Worm (Caenorhabditis elegans) whole organism, young adult: ENCODE data around the gene hid-1.
A peak's percentile ranks its signal among the peaks of the same experiment; 100 is the strongest.

ENCODE experiments used
- C17E4.6 ChIP-seq: fragments of 200-800 bp; sonication (Bioruptor generic); IDR thresholded peaks from 2 replicates; pipeline ENCODE4 v1.3.6; 2022; ENCODE audit warnings: missing genetic modification reagents, missing genetic modification characterization, missing compliant biosample characterization
- F10E7.11 ChIP-seq: sonication (generic microtip); optimal IDR thresholded peaks from 2 replicates; lab custom pipeline; 2017; ENCODE audit warnings: mild to moderate bottlenecking, missing genetic modification characterization, moderate library complexity, missing compliant biosample characterization
- F33H1.4 ChIP-seq: fragments of 200-800 bp; sonication (Bioruptor generic); IDR thresholded peaks from 2 replicates; pipeline ENCODE4 v1.3.6; 2022; ENCODE audit warnings: missing genetic modification reagents, missing genetic modification characterization, missing compliant biosample characterization
- F37B4.10 ChIP-seq: fragments of 200-800 bp; sonication (Bioruptor generic); IDR thresholded peaks from 2 replicates; pipeline ENCODE4 v1.3.6; 2022; ENCODE audit warnings: missing genetic modification characterization, missing compliant biosample characterization
- F39B2.1 ChIP-seq: fragments of 200-800 bp; sonication (Bioruptor generic); IDR thresholded peaks from 2 replicates; pipeline ENCODE4 v1.3.6; 2022; ENCODE audit warnings: missing genetic modification reagents, missing genetic modification characterization, missing compliant biosample characterization
- F57C9.4 ChIP-seq: sonication (generic microtip); optimal IDR thresholded peaks from 2 replicates; lab custom pipeline; 2017; ENCODE audit warnings: mild to moderate bottlenecking, missing genetic modification characterization, missing compliant biosample characterization
- T07F8.4 ChIP-seq: sonication (generic microtip); optimal IDR thresholded peaks from 2 replicates; lab custom pipeline; 2016; ENCODE audit warnings: mild to moderate bottlenecking, missing genetic modification characterization, moderate library complexity, missing compliant biosample characterization
- T26A5.8 ChIP-seq: sonication (generic microtip); optimal IDR thresholded peaks from 2 replicates; lab custom pipeline; 2016; ENCODE audit warnings: missing genetic modification characterization, missing compliant biosample characterization
- Y53G8AR.9 ChIP-seq: fragments of 200-800 bp; sonication (Bioruptor generic); conservative IDR thresholded peaks from 2 replicates; pipeline ENCODE4 v1.3.6; 2022; ENCODE audit warnings: missing genetic modification reagents, missing genetic modification characterization, missing compliant biosample characterization
- Y56A3A.18 ChIP-seq: fragments of 200-800 bp; sonication (Bioruptor generic); IDR thresholded peaks from 2 replicates; pipeline ENCODE4 v1.3.6; 2022; ENCODE audit warnings: missing genetic modification reagents, missing genetic modification characterization, missing compliant biosample characterization
- Y95B8A.8 ChIP-seq: fragments of 200-800 bp; sonication (Bioruptor generic); IDR thresholded peaks from 2 replicates; pipeline ENCODE4 v1.3.6; 2022; ENCODE audit warnings: missing genetic modification reagents, missing genetic modification characterization, missing compliant biosample characterization
- athp-1 ChIP-seq: sonication (generic microtip); optimal IDR thresholded peaks from 2 replicates; lab custom pipeline; 2017; ENCODE audit warnings: mild to moderate bottlenecking, missing genetic modification characterization, missing compliant biosample characterization
- attf-3 ChIP-seq: fragments of 200-800 bp; sonication (Bioruptor generic); conservative IDR thresholded peaks from 2 replicates; pipeline ENCODE4 v1.3.6; 2022; ENCODE audit warnings: missing genetic modification reagents, missing genetic modification characterization, missing compliant biosample characterization
- attf-5 ChIP-seq: fragments of 200-800 bp; sonication (Bioruptor generic); optimal IDR thresholded peaks from 2 replicates; lab custom pipeline; 2018; ENCODE audit warnings: mild to moderate bottlenecking, missing genetic modification characterization, missing compliant biosample characterization
- cebp-1 ChIP-seq, 2 experiments: fragments of 200-800 bp in 1 of 2; sonication (Bioruptor generic) in 1 of 2; sonication (generic microtip) in 1 of 2; IDR thresholded peaks in 1 of 2; optimal IDR thresholded peaks in 1 of 2; 2 replicates each; pipeline versions ENCODE4 v1.3.6 to Lab custom; 2017 to 2022; ENCODE audit warnings: missing compliant biosample characterization in 2 of 2, missing genetic modification characterization in 2 of 2, mild to moderate bottlenecking in 1 of 2, missing genetic modification reagents in 1 of 2, moderate library complexity in 1 of 2
- cebp-2 ChIP-seq: fragments of 200-800 bp; sonication (Bioruptor generic); IDR thresholded peaks from 2 replicates; pipeline ENCODE4 v1.3.6; 2022; ENCODE audit warnings: missing genetic modification characterization, missing compliant biosample characterization
- ceh-27 ChIP-seq: fragments of 200-800 bp; sonication (Bioruptor generic); optimal IDR thresholded peaks from 2 replicates; lab custom pipeline; 2018; ENCODE audit warnings: mild to moderate bottlenecking, missing genetic modification characterization, moderate library complexity, missing compliant biosample characterization
- chd-7 ChIP-seq: sonication (generic microtip); optimal IDR thresholded peaks from 2 replicates; lab custom pipeline; 2016; ENCODE audit warnings: mild to moderate bottlenecking, missing genetic modification characterization, moderate library complexity, missing compliant biosample characterization
- die-1 ChIP-seq: sonication (generic microtip); optimal IDR thresholded peaks from 2 replicates; lab custom pipeline; 2016; ENCODE audit warnings: missing genotype, mild to moderate bottlenecking, missing genetic modification characterization, missing compliant biosample characterization
- dpff-1 ChIP-seq: sonication (generic microtip); optimal IDR thresholded peaks from 2 replicates; lab custom pipeline; 2017; ENCODE audit warnings: mild to moderate bottlenecking, missing genetic modification characterization, missing compliant biosample characterization
- dpl-1 ChIP-seq: fragments of 150-350 bp; optimal IDR thresholded peaks from 2 replicates; lab custom pipeline; 2014; ENCODE audit warnings: missing biosample characterization, missing genetic modification reagents, missing genetic modification characterization
- egl-44 ChIP-seq: fragments of 200-800 bp; sonication (Bioruptor generic); IDR thresholded peaks from 2 replicates; pipeline ENCODE4 v1.3.6; 2022; ENCODE audit warnings: missing genetic modification reagents, missing genetic modification characterization, missing compliant biosample characterization
- him-1 ChIP-seq: sonication (generic microtip); optimal IDR thresholded peaks from 2 replicates; lab custom pipeline; 2016; ENCODE audit warnings: missing genotype, missing genetic modification reagents, missing genetic modification characterization, missing compliant biosample characterization
- hlh-26 ChIP-seq: fragments of 200-800 bp; sonication (Bioruptor generic); conservative IDR thresholded peaks from 2 replicates; pipeline ENCODE4 v1.3.6; 2022; ENCODE audit warnings: missing genetic modification reagents, missing genetic modification characterization, missing compliant biosample characterization
- hsf-1 ChIP-seq: fragments of 200-800 bp; sonication (Bioruptor generic); IDR thresholded peaks from 2 replicates; pipeline ENCODE4 v1.3.6; 2022; ENCODE audit warnings: missing genetic modification reagents, missing genetic modification characterization, missing compliant biosample characterization
- lin-26 ChIP-seq: fragments of 200-800 bp; sonication (Bioruptor generic); IDR thresholded peaks from 2 replicates; pipeline ENCODE4 v1.3.6; 2022; ENCODE audit warnings: missing genetic modification reagents, missing genetic modification characterization, missing compliant biosample characterization
- lin-54 ChIP-seq: fragments of 200-800 bp; sonication (Bioruptor generic); optimal IDR thresholded peaks from 2 replicates; lab custom pipeline; 2018; ENCODE audit warnings: mild to moderate bottlenecking, missing genetic modification characterization, missing compliant biosample characterization
- lsy-27 ChIP-seq: sonication (generic microtip); optimal IDR thresholded peaks from 2 replicates; lab custom pipeline; 2017; ENCODE audit warnings: missing genetic modification characterization, mild to moderate bottlenecking, missing compliant biosample characterization, antibody characterized with exemption, missing genotype, borderline replicate concordance; ENCODE audit not compliant: insufficient read depth
- madf-3 ChIP-seq: fragments of 200-800 bp; sonication (Bioruptor generic); IDR thresholded peaks from 2 replicates; pipeline ENCODE4 v1.3.6; 2022; ENCODE audit warnings: missing genetic modification reagents, missing genetic modification characterization, missing compliant biosample characterization
- mel-28 ChIP-seq: sonication (generic microtip); optimal IDR thresholded peaks from 2 replicates; lab custom pipeline; 2016; ENCODE audit warnings: borderline replicate concordance, mild to moderate bottlenecking, missing genetic modification characterization, missing compliant biosample characterization
- mes-4 ChIP-seq: sonication (generic microtip); optimal IDR thresholded peaks from 2 replicates; lab custom pipeline; 2016; ENCODE audit warnings: missing genotype, missing genetic modification characterization, missing compliant biosample characterization
- nhr-120 ChIP-seq: fragments of 200-800 bp; sonication (Bioruptor generic); IDR thresholded peaks from 2 replicates; pipeline ENCODE4 v1.3.6; 2022; ENCODE audit warnings: missing genetic modification characterization, missing compliant biosample characterization
- nhr-27 ChIP-seq: fragments of 200-800 bp; sonication (Bioruptor generic); optimal IDR thresholded peaks from 2 replicates; lab custom pipeline; 2018; ENCODE audit warnings: mild to moderate bottlenecking, missing genetic modification characterization, moderate library complexity, missing compliant biosample characterization
- pha-4 ChIP-seq: fragments of 150-350 bp; sonication (generic microtip); optimal IDR thresholded peaks from 2 replicates; lab custom pipeline; 2014; ENCODE audit warnings: missing biosample characterization, missing genetic modification reagents, missing genetic modification characterization
- rec-8 ChIP-seq, 2 experiments: sonication (generic microtip); optimal IDR thresholded peaks; 2 replicates each; lab custom pipeline; 2016; ENCODE audit warnings: mild to moderate bottlenecking in 2 of 2, missing genetic modification characterization in 2 of 2, missing genetic modification reagents in 2 of 2, missing genotype in 2 of 2, missing biosample characterization in 1 of 2, missing compliant biosample characterization in 1 of 2, moderate library complexity in 1 of 2
- sdz-38 ChIP-seq: sonication (generic microtip); optimal IDR thresholded peaks from 2 replicates; lab custom pipeline; 2016; ENCODE audit warnings: missing genotype, missing genetic modification characterization, missing compliant biosample characterization
- sea-2 ChIP-seq: fragments of 200-800 bp; sonication (Bioruptor generic); IDR thresholded peaks from 2 replicates; pipeline ENCODE4 v1.3.6; 2022; ENCODE audit warnings: missing genetic modification characterization, missing compliant biosample characterization
- snpc-1.1 ChIP-seq: sonication (generic microtip); optimal IDR thresholded peaks from 2 replicates; lab custom pipeline; 2017; ENCODE audit warnings: missing genetic modification characterization, mild to moderate bottlenecking, missing compliant biosample characterization, antibody characterized with exemption, moderate library complexity, missing genotype, missing genetic modification reagents; ENCODE audit not compliant: insufficient read depth
- snpc-3.4 ChIP-seq: sonication (generic microtip); optimal IDR thresholded peaks from 2 replicates; lab custom pipeline; 2017; ENCODE audit warnings: missing genetic modification characterization, mild to moderate bottlenecking, missing compliant biosample characterization, antibody characterized with exemption, moderate library complexity, missing genotype, missing genetic modification reagents
- snpc-4 ChIP-seq, 5 experiments: fragments of 150-350 bp in 1 of 5; sonication (generic microtip) in 4 of 5; optimal IDR thresholded peaks; 2 replicates each; lab custom pipeline; 2014 to 2018; ENCODE audit warnings: missing genetic modification characterization in 5 of 5, missing biosample characterization in 3 of 5, antibody characterized with exemption in 2 of 5, mild to moderate bottlenecking in 2 of 5, missing compliant biosample characterization in 2 of 5, missing genotype in 2 of 5, moderate library complexity in 2 of 5, missing genetic modification reagents in 1 of 5
- somi-1 ChIP-seq: fragments of 200-800 bp; sonication (Bioruptor generic); optimal IDR thresholded peaks from 2 replicates; lab custom pipeline; 2018; ENCODE audit warnings: mild to moderate bottlenecking, missing genetic modification characterization, missing compliant biosample characterization
- unc-130 ChIP-seq: sonication (generic microtip); optimal IDR thresholded peaks from 2 replicates; lab custom pipeline; 2016; ENCODE audit warnings: missing genetic modification reagents, missing genetic modification characterization, missing compliant biosample characterization
- zfh-2 ChIP-seq: fragments of 200-800 bp; sonication (Bioruptor generic); conservative IDR thresholded peaks from 2 replicates; pipeline ENCODE4 v1.3.6; 2022; ENCODE audit warnings: missing genetic modification reagents, missing genetic modification characterization, missing compliant biosample characterization
- ztf-26 ChIP-seq: sonication (generic microtip); optimal IDR thresholded peaks from 2 replicates; lab custom pipeline; 2017; ENCODE audit warnings: missing genetic modification characterization, missing compliant biosample characterization
- ztf-3 ChIP-seq: fragments of 200-800 bp; sonication (Bioruptor generic); optimal IDR thresholded peaks from 2 replicates; lab custom pipeline; 2018; ENCODE audit warnings: mild to moderate bottlenecking, missing genetic modification characterization, missing compliant biosample characterization

hid-1 gene

ce11 chrX:2493586-2494175, 4.8 kb downstream of the hid-1 start:
- no peak for TF ChIP-seq dpff-1 (tag; lab: Kevin White, UChicago)
- TF ChIP-seq cebp-1 (GFP tag; IDR thresholded peaks at IDR 0.05; lab: Robert Waterston, UW), result 0 out of 2 replicates have a peak, but pooled peaks have one; percentile 32
- peak; percentile 86 for TF ChIP-seq cebp-1 (tag; optimal IDR thresholded peaks at IDR 0.05; lab: Kevin White, UChicago)
- no peak for TF ChIP-seq F57C9.4 (tag; lab: Kevin White, UChicago)
- TF ChIP-seq F37B4.10 (GFP tag; lab: Robert Waterston, UW), result no peak
- no peak for TF ChIP-seq ceh-27
- TF ChIP-seq rec-8 (tag; optimal IDR thresholded peaks at IDR 0.05; lab: Kevin White, UChicago), result no peak
- no peak for TF ChIP-seq attf-5
- no peak for TF ChIP-seq pha-4 (tag; lab: Kevin White, UChicago)
- TF ChIP-seq Y95B8A.8, result no peak
- TF ChIP-seq egl-44 (GFP tag; lab: Robert Waterston, UW), result no peak
- 0 out of 2 replicates have a peak, but pooled peaks have one; percentile 67 for TF ChIP-seq cebp-2 (GFP tag; lab: Robert Waterston, UW)
- TF ChIP-seq lsy-27, result no peak
- TF ChIP-seq T07F8.4 (tag; lab: Kevin White, UChicago), result no peak
- no peak for TF ChIP-seq dpl-1
- no peak for TF ChIP-seq Y56A3A.18 (GFP tag; lab: Robert Waterston, UW)
- TF ChIP-seq attf-3 (GFP tag; lab: Robert Waterston, UW), result no peak
- no peak for TF ChIP-seq mel-28 (tag; lab: Kevin White, UChicago)
- TF ChIP-seq him-1 (tag; lab: Kevin White, UChicago), result no peak
- TF ChIP-seq die-1 (tag; lab: Kevin White, UChicago), result no peak
- TF ChIP-seq T26A5.8 (tag; lab: Kevin White, UChicago), result no peak
- TF ChIP-seq zfh-2 (GFP tag; lab: Robert Waterston, UW), result peak; percentile 64
- no peak for TF ChIP-seq snpc-4 (GFP tag; optimal IDR thresholded peaks at IDR 0.05; lab: Kevin White, UChicago)
- TF ChIP-seq snpc-4 (tag; optimal IDR thresholded peaks at IDR 0.05; lab: Kevin White, UChicago), result peak in 2 of 4 experiments; percentile 58 to 72
- TF ChIP-seq chd-7, result no peak
- TF ChIP-seq sdz-38, result no peak
- no peak for TF ChIP-seq mes-4 (tag; lab: Kevin White, UChicago)
- TF ChIP-seq C17E4.6 (GFP tag; lab: Robert Waterston, UW), result no peak
- TF ChIP-seq madf-3 (GFP tag; lab: Robert Waterston, UW), result no peak
- peak; percentile 10 for TF ChIP-seq snpc-1.1 (tag; lab: Kevin White, UChicago)

ce11 chrX:2494296-2494695, 5.4 kb downstream of the hid-1 start:
- TF ChIP-seq sea-2 (GFP tag; lab: Robert Waterston, UW), result no peak
- no peak for TF ChIP-seq unc-130 (GFP tag; lab: Kevin White, UChicago)
- no peak for TF ChIP-seq lin-26 (GFP tag; lab: Robert Waterston, UW)
- no peak for TF ChIP-seq F39B2.1 (GFP tag; lab: Robert Waterston, UW)

- TF ChIP-seq egl-44 (GFP tag; lab: Robert Waterston, UW), result no peak
- TF ChIP-seq madf-3 (GFP tag; lab: Robert Waterston, UW), result no peak
- no peak for TF ChIP-seq lin-54
- TF ChIP-seq F33H1.4 (GFP tag; lab: Robert Waterston, UW), result no peak
- TF ChIP-seq somi-1 (GFP tag; lab: Kevin White, UChicago), result peak; percentile 28
- TF ChIP-seq Y53G8AR.9 (GFP tag; lab: Robert Waterston, UW), result no peak
- TF ChIP-seq nhr-120, result no peak
- peak; percentile 67 for TF ChIP-seq ztf-26
- no peak for TF ChIP-seq snpc-1.1 (tag; lab: Kevin White, UChicago)
- TF ChIP-seq hlh-26 (GFP tag; lab: Robert Waterston, UW), result no peak
- TF ChIP-seq athp-1 (tag; lab: Kevin White, UChicago), result no peak
- no peak for TF ChIP-seq hsf-1 (GFP tag; lab: Robert Waterston, UW)
- TF ChIP-seq mes-4 (tag; lab: Kevin White, UChicago), result no peak
- TF ChIP-seq F10E7.11, result peak; percentile 22
- TF ChIP-seq ztf-3 (GFP tag; lab: Kevin White, UChicago), result no peak
- no peak for TF ChIP-seq nhr-27 (tag; lab: Kevin White, UChicago)
- TF ChIP-seq snpc-3.4 (tag; lab: Kevin White, UChicago), result no peak
These were observed 7.0 kb downstream of the hid-1 start, which contains the start of gene rabr-1 for ce11 chrX:2495865-2496314. TSS of gene rabr-1 (plus strand) at chrX:2496180.
